Worm (Caenorhabditis elegans) whole organism, L2 larva: ENCODE results near the gene sft-4.
A peak's percentile ranks its signal among the peaks of the same experiment; 100 is the strongest.

Source experiments
- R02D3.7 ChIP-seq: fragments of 150-350 bp; optimal IDR thresholded peaks from 2 replicates; lab custom pipeline; 2014; ENCODE audit warnings: missing biosample characterization, missing genetic modification characterization
- blmp-1 ChIP-seq: sonication (generic microtip); optimal IDR thresholded peaks from 2 replicates; lab custom pipeline; 2017; ENCODE audit warnings: missing genetic modification characterization, mild to moderate bottlenecking, missing compliant biosample characterization, antibody characterized with exemption, moderate library complexity; ENCODE audit not compliant: insufficient read depth
- ceh-82 ChIP-seq: fragments of 150-350 bp; optimal IDR thresholded peaks from 2 replicates; lab custom pipeline; 2014; ENCODE audit warnings: missing biosample characterization, missing genetic modification characterization
- crh-2 ChIP-seq: sonication (generic microtip); optimal IDR thresholded peaks from 2 replicates; lab custom pipeline; 2017; ENCODE audit warnings: missing biosample characterization, missing genetic modification characterization
- elt-3 ChIP-seq: sonication (generic microtip); optimal IDR thresholded peaks from 2 replicates; lab custom pipeline; 2017; ENCODE audit warnings: missing biosample characterization, missing genetic modification characterization
- gmeb-1 ChIP-seq: fragments of 150-350 bp; optimal IDR thresholded peaks from 2 replicates; lab custom pipeline; 2014; ENCODE audit warnings: missing biosample characterization, missing genetic modification characterization
- lin-11 ChIP-seq: fragments of 150-350 bp; sonication (generic microtip); optimal IDR thresholded peaks from 2 replicates; lab custom pipeline; 2014; ENCODE audit warnings: missing biosample characterization, missing genetic modification characterization, inconsistent platforms, mixed read lengths
- lin-13 ChIP-seq: fragments of 150-350 bp; optimal IDR thresholded peaks from 2 replicates; lab custom pipeline; 2014; ENCODE audit warnings: missing biosample characterization, missing genetic modification reagents, missing genetic modification characterization
- mbf-1 ChIP-seq: sonication (generic microtip); optimal IDR thresholded peaks from 2 replicates; lab custom pipeline; 2017; ENCODE audit warnings: missing biosample characterization, missing genetic modification characterization
- nhr-10 ChIP-seq: sonication (generic microtip); optimal IDR thresholded peaks from 2 replicates; lab custom pipeline; 2017; ENCODE audit warnings: missing biosample characterization, missing genetic modification characterization
- nhr-6 ChIP-seq: fragments of 150-350 bp; optimal IDR thresholded peaks from 2 replicates; lab custom pipeline; 2014; ENCODE audit warnings: missing biosample characterization, missing genetic modification characterization
- sem-4 ChIP-seq: fragments of 150-350 bp; optimal IDR thresholded peaks from 2 replicates; lab custom pipeline; 2014; ENCODE audit warnings: missing biosample characterization, missing genetic modification reagents, missing genetic modification characterization
- sma-9 ChIP-seq, 2 experiments: fragments of 150-350 bp in 1 of 2; sonication (generic microtip) in 1 of 2; optimal IDR thresholded peaks; 2 replicates each; lab custom pipeline; 2014 to 2016; ENCODE audit warnings: missing genetic modification characterization in 2 of 2, mild to moderate bottlenecking in 1 of 2, missing biosample characterization in 1 of 2, missing compliant biosample characterization in 1 of 2, missing genetic modification reagents in 1 of 2, moderate library complexity in 1 of 2
- unc-62 ChIP-seq: fragments of 150-350 bp; optimal IDR thresholded peaks from 2 replicates; lab custom pipeline; 2014; ENCODE audit warnings: missing biosample characterization, missing genetic modification reagents, missing genetic modification characterization
- ztf-11 ChIP-seq: sonication (generic microtip); optimal IDR thresholded peaks from 2 replicates; lab custom pipeline; 2017; ENCODE audit warnings: missing biosample characterization, missing genetic modification characterization
- ztf-4 ChIP-seq: fragments of 150-350 bp; optimal IDR thresholded peaks from 2 replicates; lab custom pipeline; 2014; ENCODE audit warnings: missing biosample characterization, missing genetic modification characterization

The sft-4 gene

ce11 chrX:5728956-5729467 is 51.5 kb downstream of the sft-4 start (continued):
- TF ChIP-seq gmeb-1 (tag; lab: Kevin White, UChicago) (no peak), ztf-4 (tag; lab: Kevin White, UChicago) (no peak), lin-11 (tag; lab: Kevin White, UChicago) (peak; percentile 82), unc-62 (GFP tag; lab: Kevin White, UChicago) (no peak), sma-9 (GFP tag; optimal IDR thresholded peaks at IDR 0.05; lab: Kevin White, UChicago) (peak; percentile 32), sma-9 (tag; optimal IDR thresholded peaks at IDR 0.05; lab: Kevin White, UChicago) (no peak), lin-13 (peak; percentile 25), nhr-10 (tag; lab: Kevin White, UChicago) (no peak), crh-2 (tag; lab: Kevin White, UChicago) (peak; percentile 83), elt-3 (tag; lab: Kevin White, UChicago) (no peak), sem-4 (tag; lab: Kevin White, UChicago) (peak; percentile 22), blmp-1 (tag; lab: Kevin White, UChicago) (no peak), mbf-1 (tag; lab: Kevin White, UChicago) (no peak), ztf-11 (tag; lab: Kevin White, UChicago) (no peak), R02D3.7 (tag; lab: Kevin White, UChicago) (no peak), ceh-82 (tag; lab: Kevin White, UChicago) (peak; percentile 24), nhr-6 (tag; lab: Kevin White, UChicago) (peak; percentile 24)
